Worm (Caenorhabditis elegans): ENCODE data around the gene msp-33.

- TF ChIP-seq blmp-1 (tag; optimal IDR thresholded peaks at IDR 0.05) (no peak), lir-3 (tag; optimal IDR thresholded peaks at IDR 0.05; ENCODE audit: poor library complexity) (no peak), elt-3 (tag; optimal IDR thresholded peaks at IDR 0.05) (no peak), mep-1 (tag; optimal IDR thresholded peaks at IDR 0.05) (no peak), mef-2 (tag; optimal IDR thresholded peaks at IDR 0.05) (no peak), fkh-10 (GFP tag; optimal IDR thresholded peaks at IDR 0.05) (no peak), ces-1 (GFP tag; optimal IDR thresholded peaks at IDR 0.05) (no peak), pqm-1 (tag; optimal IDR thresholded peaks at IDR 0.05) (no peak), vab-15 (tag; optimal IDR thresholded peaks at IDR 0.05) (no peak), rnt-1 (tag; optimal IDR thresholded peaks at IDR 0.05) (no peak)
Observed at ce11 chrII:4935518-4935917, 43.0 kb upstream of the msp-33 start, which contains the start of gene ZK546.5.

Measured in whole organism, L1 larva.